Worm (Caenorhabditis elegans): ENCODE data around the gene ztf-13.

DNA sequence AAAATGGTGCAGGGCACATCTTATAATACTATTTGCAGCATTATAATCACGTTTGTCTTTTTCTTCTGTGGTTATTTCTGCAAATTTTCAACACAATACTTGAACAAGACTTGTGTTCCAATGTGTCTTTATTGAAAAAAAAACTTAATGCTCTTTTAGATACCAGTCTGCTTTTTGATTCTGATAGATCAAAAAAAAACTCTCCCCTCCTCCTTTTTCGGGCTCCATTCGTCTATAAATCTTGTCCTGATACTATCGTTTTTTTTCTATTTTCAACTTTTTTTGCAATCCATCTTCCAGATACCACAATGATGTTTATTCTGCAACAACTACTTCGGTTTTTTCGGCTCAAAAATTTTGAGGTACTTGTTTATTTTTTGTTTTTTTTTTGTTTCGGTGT, 21.1 kb downstream of the ztf-13 start, which contains the start of gene twk-16:
- TF ChIP-seq lsl-1 (GFP tag; optimal IDR thresholded peaks at IDR 0.05) (no peak), cebp-2 (GFP tag; IDR thresholded peaks at IDR 0.05) (no peak), C17E4.6 (GFP tag; IDR thresholded peaks at IDR 0.05) (no peak), ets-4 (GFP tag; optimal IDR thresholded peaks at IDR 0.05) (no peak), gei-17 (GFP tag; optimal IDR thresholded peaks at IDR 0.05) (no peak), mxl-1 (tag; optimal IDR thresholded peaks at IDR 0.05) (no peak), nfya-2 (GFP tag; IDR thresholded peaks at IDR 0.05) (no peak), efl-1 (GFP tag; optimal IDR thresholded peaks at IDR 0.05) (no peak), tbx-9 (tag; optimal IDR thresholded peaks at IDR 0.05; ENCODE audit: borderline replicate concordance) (no peak), K11D2.4 (GFP tag; IDR thresholded peaks at IDR 0.05) (no peak), snpc-4 (GFP tag; optimal IDR thresholded peaks at IDR 0.05) (no peak), snpc-4 (tag; optimal IDR thresholded peaks at IDR 0.05) (no peak), egrh-3 (GFP tag; IDR thresholded peaks at IDR 0.05) (no peak), pha-4 (tag; optimal IDR thresholded peaks at IDR 0.05) (no peak)
